Worm (Caenorhabditis elegans): ENCODE results near the gene eri-3.

DNA sequence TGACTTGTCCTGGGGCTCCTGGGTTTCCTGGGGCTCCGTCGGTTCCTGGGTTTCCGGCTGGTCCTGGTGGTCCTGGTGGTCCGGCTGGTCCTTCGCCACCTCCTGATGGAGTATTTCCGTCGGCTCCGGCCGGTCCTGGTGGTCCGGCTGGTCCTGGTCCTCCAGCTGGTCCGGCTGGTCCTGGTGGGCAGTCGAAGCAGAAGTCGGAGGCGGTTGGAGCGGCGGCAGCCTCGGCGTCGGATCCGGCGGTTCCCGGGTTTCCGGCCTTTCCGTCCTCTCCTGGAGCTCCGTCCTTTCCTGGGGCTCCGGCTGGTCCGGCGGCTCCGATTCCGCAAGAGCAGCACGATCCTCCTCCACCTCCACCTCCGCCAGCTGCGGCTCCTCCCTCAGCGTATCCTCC is 18.0 kb upstream of the eri-3 start:
- TF ChIP-seq dao-5 (tag; optimal IDR thresholded peaks at IDR 0.05) (no peak), W03F9.2 (tag; optimal IDR thresholded peaks at IDR 0.05) (no peak)
